Fruit fly (Drosophila melanogaster) whole organism, adult: Measurements from ENCODE around the gene Adgf-D.

ENCODE experiments used
- CG11617 ChIP-seq: fragments of 200-800 bp; sonication (Bioruptor generic); optimal IDR thresholded peaks from 2 replicates; lab custom pipeline; 2017; ENCODE audit warnings: mild to moderate bottlenecking, missing biosample characterization, missing genetic modification reagents, missing genetic modification characterization
- pad ChIP-seq: fragments of 200-800 bp; sonication (Bioruptor generic); optimal IDR thresholded peaks from 3 replicates; lab custom pipeline; 2017; ENCODE audit warnings: missing biosample characterization, missing genetic modification characterization, mild to moderate bottlenecking, moderate library complexity, missing genetic modification reagents
- toe ChIP-seq: fragments of 200-800 bp; sonication (Bioruptor generic); optimal IDR thresholded peaks from 2 replicates; lab custom pipeline; 2016; ENCODE audit warnings: missing biosample characterization, missing genetic modification characterization

DNA sequence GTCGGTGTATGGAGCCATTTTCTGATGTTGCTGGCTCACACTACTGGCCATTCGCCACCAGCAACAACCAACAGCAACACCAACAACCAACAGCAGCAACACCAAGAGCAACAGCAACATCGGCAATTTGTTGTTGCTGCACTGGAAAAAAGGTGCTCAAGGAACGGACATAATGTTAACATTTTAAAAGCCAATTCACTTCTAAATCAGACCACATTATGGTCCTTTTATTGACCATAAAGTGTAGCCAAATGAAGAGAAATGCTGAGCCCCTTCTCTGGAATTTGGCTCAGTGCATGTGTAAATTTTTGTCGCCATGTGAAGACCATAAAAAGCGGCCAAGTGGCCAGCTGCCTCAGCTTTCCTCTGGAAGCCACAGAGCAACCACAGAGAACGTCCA lies 11.6 kb upstream of the Adgf-D start:
- no peak for TF ChIP-seq toe (GFP tag; lab: Kevin White, UChicago)
- no peak for TF ChIP-seq CG11617
- TF ChIP-seq pad (GFP tag; lab: Kevin White, UChicago), result no peak
